Worm (Caenorhabditis elegans) whole organism, mixed stage, embryonic: ENCODE data around the gene taf-7.1.

Source experiments
- bed-3 ChIP-seq: fragments of 200-800 bp; sonication (Bioruptor generic); optimal IDR thresholded peaks from 3 replicates; lab custom pipeline; 2018; ENCODE audit warnings: mild to moderate bottlenecking, missing genetic modification characterization, moderate library complexity, missing compliant biosample characterization
- blmp-1 ChIP-seq: fragments of 150-350 bp; optimal IDR thresholded peaks from 2 replicates; lab custom pipeline; 2014; ENCODE audit warnings: missing biosample characterization, missing genetic modification characterization
- ceh-43 ChIP-seq: fragments of 200-800 bp; sonication (Bioruptor generic); optimal IDR thresholded peaks from 2 replicates; lab custom pipeline; 2018; ENCODE audit warnings: mild to moderate bottlenecking, missing genetic modification characterization, moderate library complexity, missing compliant biosample characterization
- ces-1 ChIP-seq: fragments of 150-350 bp; optimal IDR thresholded peaks from 2 replicates; lab custom pipeline; 2014; ENCODE audit warnings: missing biosample characterization, missing genetic modification reagents, missing genetic modification characterization
- elt-1 ChIP-seq: sonication (generic microtip); optimal IDR thresholded peaks from 2 replicates; lab custom pipeline; 2017; ENCODE audit warnings: missing genetic modification characterization, mild to moderate bottlenecking, missing compliant biosample characterization, antibody characterized with exemption, moderate library complexity, borderline replicate concordance; ENCODE audit not compliant: insufficient read depth
- elt-3 ChIP-seq: fragments of 150-350 bp; optimal IDR thresholded peaks from 2 replicates; lab custom pipeline; 2014; ENCODE audit warnings: missing biosample characterization, missing genetic modification characterization
- hlh-1 ChIP-seq: fragments of 150-350 bp; optimal IDR thresholded peaks from 2 replicates; lab custom pipeline; 2014; ENCODE audit warnings: missing biosample characterization, missing genetic modification reagents, missing genetic modification characterization
- lsy-2 ChIP-seq: fragments of 150-350 bp; optimal IDR thresholded peaks from 2 replicates; lab custom pipeline; 2014; ENCODE audit warnings: missing biosample characterization, missing genetic modification characterization
- mep-1 ChIP-seq: fragments of 150-350 bp; optimal IDR thresholded peaks from 2 replicates; lab custom pipeline; 2017; ENCODE audit warnings: missing biosample characterization, missing genetic modification reagents, missing genetic modification characterization, inconsistent platforms
- nhr-12 ChIP-seq: fragments of 150-350 bp; optimal IDR thresholded peaks from 2 replicates; lab custom pipeline; 2014; ENCODE audit warnings: missing biosample characterization, missing genetic modification characterization
- nhr-76 ChIP-seq: sonication (generic microtip); optimal IDR thresholded peaks from 2 replicates; lab custom pipeline; 2017; ENCODE audit warnings: missing biosample characterization, missing genetic modification characterization
- pha-4 ChIP-seq: fragments of 150-350 bp; optimal IDR thresholded peaks from 2 replicates; lab custom pipeline; 2018; ENCODE audit warnings: missing biosample characterization, missing genetic modification reagents, missing genetic modification characterization
- unc-62 ChIP-seq: fragments of 150-350 bp; optimal IDR thresholded peaks from 2 replicates; lab custom pipeline; 2014; ENCODE audit warnings: missing biosample characterization, missing genetic modification reagents, missing genetic modification characterization
- zip-8 ChIP-seq: fragments of 150-350 bp; optimal IDR thresholded peaks from 2 replicates; lab custom pipeline; 2014; ENCODE audit warnings: missing biosample characterization, missing genetic modification characterization

DNA sequence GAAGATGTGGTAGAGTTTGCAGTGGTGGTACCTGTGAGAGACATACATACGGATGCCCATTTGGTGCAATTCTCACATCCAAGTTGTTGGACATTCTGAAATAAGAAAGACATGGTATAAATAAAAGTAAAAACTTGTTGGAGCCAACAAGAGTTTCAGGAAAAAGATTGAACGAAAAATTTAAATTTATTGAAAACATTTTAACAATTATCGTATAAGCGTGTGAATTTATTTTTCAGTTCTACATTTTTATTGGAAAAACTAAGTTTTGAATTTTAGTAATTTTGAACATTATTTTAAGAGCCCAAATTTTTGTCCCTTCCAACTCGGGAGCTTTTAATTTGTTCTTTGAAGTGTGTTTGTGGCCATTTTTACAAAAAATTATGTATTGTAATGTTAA lies 17.6 kb upstream of the taf-7.1 start, which contains the start of gene F54F7.8:
- no peak for TF ChIP-seq hlh-1 (tag; lab: Kevin White, UChicago)
- TF ChIP-seq ceh-43: no peak
- no peak for TF ChIP-seq lsy-2 (tag; lab: Kevin White, UChicago)
- TF ChIP-seq pha-4: no peak
- no peak for TF ChIP-seq mep-1 (tag; lab: Kevin White, UChicago)
- TF ChIP-seq elt-1 (tag; lab: Kevin White, UChicago): no peak
- no peak for TF ChIP-seq nhr-76 (tag; lab: Kevin White, UChicago)
- TF ChIP-seq ces-1 (GFP tag; lab: Kevin White, UChicago): no peak
- no peak for TF ChIP-seq bed-3 (GFP tag; lab: Kevin White, UChicago)
- TF ChIP-seq blmp-1 (tag; lab: Kevin White, UChicago): no peak
- TF ChIP-seq unc-62 (GFP tag; lab: Kevin White, UChicago): no peak
- no peak for TF ChIP-seq zip-8
- TF ChIP-seq elt-3 (tag; lab: Kevin White, UChicago): no peak
- no peak for TF ChIP-seq nhr-12 (tag; lab: Kevin White, UChicago)
